Comparison of ENCODE assay signal across 4 worm cellular contexts in the genomic region with DNA sequence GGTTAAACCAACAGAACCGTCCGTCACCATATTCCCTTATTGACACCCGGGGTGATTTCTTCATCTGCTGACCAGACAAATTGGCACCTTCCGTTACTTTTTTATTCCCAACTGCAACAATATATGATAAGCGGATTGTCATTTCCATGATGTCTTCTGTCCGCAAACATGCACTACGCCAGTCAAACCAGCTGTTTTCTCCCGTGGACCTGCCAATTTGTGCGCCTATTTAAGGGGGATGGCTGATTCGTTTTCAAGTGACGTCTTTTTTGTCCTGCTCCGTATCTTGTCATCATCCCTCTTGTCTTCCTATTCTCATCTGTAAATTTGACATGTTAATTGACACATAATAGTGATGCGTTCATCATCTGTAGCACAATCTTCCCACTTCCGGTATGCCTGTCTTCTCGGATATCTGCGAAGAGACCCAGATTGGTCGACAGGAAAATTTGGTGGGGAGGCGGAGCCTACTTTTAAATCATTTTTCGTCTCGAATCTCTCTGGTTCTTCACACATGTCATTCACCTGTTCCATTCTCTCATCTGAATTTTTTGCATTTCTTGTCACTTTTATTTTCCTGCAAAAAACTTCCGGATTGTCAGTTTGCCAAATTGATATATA.
TF ChIP-seq lines count a peak whose summit lies in the region.

No protein-coding gene starts in this region.

TF ChIP-seq in whole organism, L4 larva, 104 proteins besides CTCF, POLR2A, EP300 and RAD21:
- no peak for TF ChIP-seq lim-7 (GFP tag; IDR thresholded peaks at IDR 0.05; lab: Robert Waterston, UW)
- peak in 1 of 2 experiments; percentile 52 for TF ChIP-seq unc-62 (GFP tag; optimal IDR thresholded peaks at IDR 0.05 in 1 of 2; lab: Kevin White, UChicago)
- no peak for TF ChIP-seq unc-62 (tag; optimal IDR thresholded peaks at IDR 0.05; lab: Kevin White, UChicago)
- TF ChIP-seq tra-1 (GFP tag; IDR thresholded peaks at IDR 0.05; lab: Robert Waterston, UW): peak; percentile 87; the same call in 1 of the 2 replicates
- peak; percentile 29; the same call in 1 of the 2 replicates for TF ChIP-seq lin-1 (GFP tag; IDR thresholded peaks at IDR 0.05; lab: Robert Waterston, UW)
- TF ChIP-seq hlh-11 (tag; optimal IDR thresholded peaks at IDR 0.05; lab: Kevin White, UChicago): peak; percentile 17
- no peak for TF ChIP-seq duxl-1 (tag; optimal IDR thresholded peaks at IDR 0.05; lab: Kevin White, UChicago; ENCODE audit: poor library complexity)
- no peak for TF ChIP-seq ztf-7 (tag; optimal IDR thresholded peaks at IDR 0.05; lab: Kevin White, UChicago)
- no peak for TF ChIP-seq R02D3.7 (tag; optimal IDR thresholded peaks at IDR 0.05; lab: Kevin White, UChicago)
- peak; percentile 61 for TF ChIP-seq nhr-48 (tag; optimal IDR thresholded peaks at IDR 0.05; lab: Kevin White, UChicago)
- peak; percentile 33; the same call in 1 of the 2 replicates for TF ChIP-seq mdt-29 (GFP tag; IDR thresholded peaks at IDR 0.05; lab: Robert Waterston, UW)
- peak; percentile 94 for TF ChIP-seq dmd-6 (GFP tag; IDR thresholded peaks at IDR 0.05; lab: Robert Waterston, UW)

TF ChIP-seq in whole organism, early embryonic, 17 proteins besides CTCF, POLR2A, EP300 and RAD21:
- no peak for TF ChIP-seq hnd-1 (tag; optimal IDR thresholded peaks at IDR 0.05; lab: Kevin White, UChicago)
- TF ChIP-seq ets-7 (tag; optimal IDR thresholded peaks at IDR 0.05; lab: Kevin White, UChicago): peak; percentile 88

TF ChIP-seq in whole organism, midembryonic, 9 proteins besides CTCF, POLR2A, EP300 and RAD21:
- TF ChIP-seq T22C8.4 (GFP tag; IDR thresholded peaks at IDR 0.05; lab: Robert Waterston, UW) (no peak), flt-1 (GFP tag; IDR thresholded peaks at IDR 0.05; lab: Robert Waterston, UW) (peak; percentile 31; the same call in 1 of the 2 replicates)

TF ChIP-seq in whole organism, young adult, 124 proteins besides CTCF, POLR2A, EP300 and RAD21:
- TF ChIP-seq madf-8 (GFP tag; conservative IDR thresholded peaks at IDR 0.05; lab: Robert Waterston, UW) (no peak), ztf-22 (GFP tag; optimal IDR thresholded peaks at IDR 0.05; lab: Kevin White, UChicago) (peak; percentile 67), ets-4 (GFP tag; optimal IDR thresholded peaks at IDR 0.05; lab: Kevin White, UChicago) (peak; percentile 79), unc-62 (GFP tag; optimal IDR thresholded peaks at IDR 0.05; lab: Kevin White, UChicago) (peak; percentile 58), madf-10 (tag; optimal IDR thresholded peaks at IDR 0.05; lab: Kevin White, UChicago) (no peak), let-607 (tag; optimal IDR thresholded peaks at IDR 0.05; lab: Kevin White, UChicago) (peak; percentile 90 to 94), nfya-1 (tag; optimal IDR thresholded peaks at IDR 0.05; lab: Kevin White, UChicago; ENCODE audit: borderline replicate concordance, insufficient read depth) (no peak), ceh-91 (GFP tag; IDR thresholded peaks at IDR 0.05; lab: Robert Waterston, UW) (no peak), tlf-1 (GFP tag; optimal IDR thresholded peaks at IDR 0.05; lab: Kevin White, UChicago) (no peak), atf-7 (tag; optimal IDR thresholded peaks at IDR 0.05; lab: Kevin White, UChicago) (peak; percentile 87), aptf-2 (GFP tag; conservative IDR thresholded peaks at IDR 0.05; lab: Robert Waterston, UW) (no peak), lag-1 (GFP tag; IDR thresholded peaks at IDR 0.05; lab: Robert Waterston, UW) (no peak), nhr-80 (tag; optimal IDR thresholded peaks at IDR 0.05; lab: Kevin White, UChicago) (peak; percentile 92), T07F8.4 (tag; optimal IDR thresholded peaks at IDR 0.05; lab: Kevin White, UChicago) (no peak), chd-7 (tag; optimal IDR thresholded peaks at IDR 0.05; lab: Kevin White, UChicago) (no peak), F22D6.2 (tag; optimal IDR thresholded peaks at IDR 0.05; lab: Kevin White, UChicago) (no peak), nhr-90 (tag; optimal IDR thresholded peaks at IDR 0.05; lab: Kevin White, UChicago) (peak; percentile 3)
